Fruit fly (Drosophila melanogaster) Kc167 (cell line): Measurements from ENCODE around the gene Ankle2.

Experiments used
- Myc ChIP-seq: fragments of >200 bp; optimal IDR thresholded peaks from 2 replicates; lab custom pipeline; 2017; ENCODE audit warnings: missing external identifiers
- h ChIP-seq: fragments of >200 bp; optimal IDR thresholded peaks from 3 replicates; lab custom pipeline; 2018; ENCODE audit warnings: missing external identifiers
- insv ChIP-seq: fragments of >200 bp; optimal IDR thresholded peaks from 3 replicates; lab custom pipeline; 2018; ENCODE audit warnings: missing external identifiers
- psq ChIP-seq: fragments of >200 bp; optimal IDR thresholded peaks from 2 replicates; lab custom pipeline; 2017; ENCODE audit warnings: missing external identifiers

- no peak for TF ChIP-seq psq (lab: Kevin White, UChicago)
- TF ChIP-seq Myc: no peak
- TF ChIP-seq h (lab: Kevin White, UChicago): no peak
- TF ChIP-seq insv (lab: Kevin White, UChicago): no peak
Measured at dm6 chrX:17524426-17524825, 54.6 kb downstream of the Ankle2 start.
